Worm (Caenorhabditis elegans) whole organism, L2 larva: ENCODE results near the gene T16G12.6.

Experiments
- R02D3.7 ChIP-seq: fragments of 150-350 bp; optimal IDR thresholded peaks from 2 replicates; lab custom pipeline; 2014; ENCODE audit warnings: missing biosample characterization, missing genetic modification characterization
- dmd-4 ChIP-seq: sonication (generic microtip); optimal IDR thresholded peaks from 2 replicates; lab custom pipeline; 2017; ENCODE audit warnings: missing biosample characterization, missing genetic modification characterization
- elt-3 ChIP-seq: sonication (generic microtip); optimal IDR thresholded peaks from 2 replicates; lab custom pipeline; 2017; ENCODE audit warnings: missing biosample characterization, missing genetic modification characterization
- fos-1 ChIP-seq: fragments of 150-350 bp; optimal IDR thresholded peaks from 2 replicates; lab custom pipeline; 2014; ENCODE audit warnings: missing biosample characterization, missing genetic modification characterization
- mdl-1 ChIP-seq, 2 experiments: fragments of 150-350 bp in 1 of 2; sonication (generic microtip) in 1 of 2; optimal IDR thresholded peaks; 2 replicates each; lab custom pipeline; 2017; ENCODE audit warnings: missing biosample characterization in 2 of 2, missing genetic modification characterization in 2 of 2
- nhr-11 ChIP-seq: fragments of 150-350 bp; optimal IDR thresholded peaks from 2 replicates; lab custom pipeline; 2014; ENCODE audit warnings: missing biosample characterization, missing genetic modification characterization
- nhr-12 ChIP-seq: fragments of 150-350 bp; optimal IDR thresholded peaks from 2 replicates; lab custom pipeline; 2014; ENCODE audit warnings: missing biosample characterization, missing genetic modification characterization
- nhr-23 ChIP-seq: fragments of 150-350 bp; optimal IDR thresholded peaks from 2 replicates; lab custom pipeline; 2014; ENCODE audit warnings: missing biosample characterization, missing genetic modification reagents, missing genetic modification characterization
- nhr-237 ChIP-seq: fragments of 150-350 bp; optimal IDR thresholded peaks from 2 replicates; lab custom pipeline; 2014; ENCODE audit warnings: missing biosample characterization, missing genetic modification characterization
- snpc-4 ChIP-seq: fragments of 150-350 bp; optimal IDR thresholded peaks from 2 replicates; lab custom pipeline; 2014; ENCODE audit warnings: missing biosample characterization, missing genetic modification characterization
- unc-39 ChIP-seq: fragments of 150-350 bp; optimal IDR thresholded peaks from 2 replicates; lab custom pipeline; 2014; ENCODE audit warnings: missing biosample characterization, missing genetic modification characterization
- unc-62 ChIP-seq: fragments of 150-350 bp; optimal IDR thresholded peaks from 2 replicates; lab custom pipeline; 2014; ENCODE audit warnings: missing biosample characterization, missing genetic modification reagents, missing genetic modification characterization
- ztf-11 ChIP-seq: sonication (generic microtip); optimal IDR thresholded peaks from 2 replicates; lab custom pipeline; 2017; ENCODE audit warnings: missing biosample characterization, missing genetic modification characterization

DNA sequence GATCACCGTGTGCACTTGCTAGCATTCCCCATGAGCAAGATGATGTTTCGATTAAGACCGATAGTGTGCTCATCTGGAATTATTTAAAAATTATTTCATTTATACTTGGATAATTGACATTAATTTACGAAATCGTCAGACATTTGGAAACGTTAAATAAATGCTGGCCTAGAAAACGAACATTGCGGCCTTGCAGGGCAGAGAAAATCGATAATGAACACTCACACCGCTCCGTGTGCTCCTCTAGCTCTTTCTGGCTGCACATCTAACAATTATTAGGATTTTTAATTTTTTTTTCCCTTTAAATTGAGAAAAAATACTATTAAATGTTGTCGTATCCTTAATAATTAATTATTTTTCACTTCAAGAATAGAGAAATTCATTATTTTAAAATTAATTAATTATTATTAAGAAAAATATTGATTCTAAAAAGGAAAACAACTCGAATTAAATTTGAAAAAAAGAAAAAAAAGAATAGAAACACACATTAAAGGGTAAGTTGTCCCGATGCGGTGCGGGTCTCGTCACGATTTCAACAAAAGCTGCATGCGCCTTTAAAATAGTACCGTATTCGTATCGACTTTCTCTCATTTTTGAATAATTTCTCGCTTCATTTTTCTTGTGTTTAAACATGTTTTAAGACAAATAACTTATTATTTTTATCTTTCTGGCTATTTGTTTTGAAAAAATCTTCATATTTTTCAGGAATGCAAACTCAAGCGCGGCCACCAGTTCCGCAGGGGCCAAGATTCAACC, 50.9 kb downstream of the T16G12.6 start, which contains the start of the genes gtf-2H3 and ham-3:
- TF ChIP-seq unc-62 (GFP tag; lab: Kevin White, UChicago) (no peak), mdl-1 (tag; optimal IDR thresholded peaks at IDR 0.05; lab: Kevin White, UChicago) (no peak), nhr-11 (tag; lab: Kevin White, UChicago) (no peak), unc-39 (tag; lab: Kevin White, UChicago) (no peak), fos-1 (tag; lab: Kevin White, UChicago) (no peak), nhr-12 (tag; lab: Kevin White, UChicago) (no peak), dmd-4 (tag; lab: Kevin White, UChicago) (no peak), R02D3.7 (tag; lab: Kevin White, UChicago) (no peak), snpc-4 (tag; lab: Kevin White, UChicago) (no peak), nhr-23 (tag; lab: Kevin White, UChicago) (no peak), nhr-237 (tag; lab: Kevin White, UChicago) (no peak), ztf-11 (no peak), elt-3 (tag; lab: Kevin White, UChicago) (no peak)
